Worm (Caenorhabditis elegans) whole organism, young adult: ENCODE data around the gene acs-18.

ENCODE experiments used
- T07F8.4 ChIP-seq: sonication (generic microtip); optimal IDR thresholded peaks from 2 replicates; lab custom pipeline; 2016; ENCODE audit warnings: mild to moderate bottlenecking, missing genetic modification characterization, moderate library complexity, missing compliant biosample characterization
- Y95B8A.8 ChIP-seq: fragments of 200-800 bp; sonication (Bioruptor generic); IDR thresholded peaks from 2 replicates; pipeline ENCODE4 v1.3.6; 2022; ENCODE audit warnings: missing genetic modification reagents, missing genetic modification characterization, missing compliant biosample characterization
- lin-40 ChIP-seq: sonication (generic microtip); optimal IDR thresholded peaks from 2 replicates; lab custom pipeline; 2016; ENCODE audit warnings: missing genetic modification characterization, mild to moderate bottlenecking, missing compliant biosample characterization, missing genotype, missing genetic modification reagents
- madf-8 ChIP-seq: fragments of 200-800 bp; sonication (Bioruptor generic); conservative IDR thresholded peaks from 2 replicates; pipeline ENCODE4 v1.3.6; 2022; ENCODE audit warnings: missing genetic modification reagents, missing genetic modification characterization, missing compliant biosample characterization
- mcd-1 ChIP-seq: fragments of 200-800 bp; sonication (Bioruptor generic); IDR thresholded peaks from 2 replicates; pipeline ENCODE4 v1.3.6; 2022; ENCODE audit warnings: missing genetic modification reagents, missing genetic modification characterization, missing compliant biosample characterization
- snpc-4 ChIP-seq, 5 experiments: fragments of 150-350 bp in 1 of 5; sonication (generic microtip) in 4 of 5; optimal IDR thresholded peaks; 2 replicates each; lab custom pipeline; 2014 to 2018; ENCODE audit warnings: missing genetic modification characterization in 5 of 5, missing biosample characterization in 3 of 5, antibody characterized with exemption in 2 of 5, mild to moderate bottlenecking in 2 of 5, missing compliant biosample characterization in 2 of 5, missing genotype in 2 of 5, moderate library complexity in 2 of 5, missing genetic modification reagents in 1 of 5
- tlf-1 ChIP-seq: fragments of 200-800 bp; sonication (Bioruptor generic); optimal IDR thresholded peaks from 2 replicates; lab custom pipeline; 2018; ENCODE audit warnings: mild to moderate bottlenecking, missing genetic modification characterization, missing compliant biosample characterization
- zfh-2 ChIP-seq: fragments of 200-800 bp; sonication (Bioruptor generic); conservative IDR thresholded peaks from 2 replicates; pipeline ENCODE4 v1.3.6; 2022; ENCODE audit warnings: missing genetic modification reagents, missing genetic modification characterization, missing compliant biosample characterization
- ztf-22 ChIP-seq: fragments of 200-800 bp; sonication (Bioruptor generic); optimal IDR thresholded peaks from 2 replicates; lab custom pipeline; 2018; ENCODE audit warnings: mild to moderate bottlenecking, missing genetic modification characterization, moderate library complexity, missing compliant biosample characterization
- ztf-26 ChIP-seq: sonication (generic microtip); optimal IDR thresholded peaks from 2 replicates; lab custom pipeline; 2017; ENCODE audit warnings: missing genetic modification characterization, missing compliant biosample characterization

- TF ChIP-seq mcd-1 (GFP tag; lab: Robert Waterston, UW) = no peak
- no peak for TF ChIP-seq T07F8.4 (tag; lab: Kevin White, UChicago)
- TF ChIP-seq madf-8 (GFP tag; lab: Robert Waterston, UW) = no peak
- no peak for TF ChIP-seq Y95B8A.8
- no peak for TF ChIP-seq snpc-4 (GFP tag; optimal IDR thresholded peaks at IDR 0.05; lab: Kevin White, UChicago)
- no peak for TF ChIP-seq snpc-4 (tag; optimal IDR thresholded peaks at IDR 0.05; lab: Kevin White, UChicago)
- no peak for TF ChIP-seq ztf-26 (tag; lab: Kevin White, UChicago)
- no peak for TF ChIP-seq zfh-2 (GFP tag; lab: Robert Waterston, UW)
- TF ChIP-seq ztf-22 (GFP tag; lab: Kevin White, UChicago) = no peak
- no peak for TF ChIP-seq tlf-1
- TF ChIP-seq lin-40 (tag; lab: Kevin White, UChicago) = no peak
Measured at ce11 chrIV:10286655-10287054, 26.8 kb downstream of the acs-18 start, which contains the start of gene ebax-1.
